Worm (Caenorhabditis elegans) whole organism, mixed stage, embryonic: Measurements from ENCODE around the gene Y54G2A.15.

Experiments used
- M03D4.4 ChIP-seq: sonication (generic microtip); optimal IDR thresholded peaks from 2 replicates; lab custom pipeline; 2017; ENCODE audit warnings: mild to moderate bottlenecking, missing genetic modification characterization, missing compliant biosample characterization
- bed-3 ChIP-seq: fragments of 200-800 bp; sonication (Bioruptor generic); optimal IDR thresholded peaks from 3 replicates; lab custom pipeline; 2018; ENCODE audit warnings: mild to moderate bottlenecking, missing genetic modification characterization, moderate library complexity, missing compliant biosample characterization
- blmp-1 ChIP-seq: fragments of 150-350 bp; optimal IDR thresholded peaks from 2 replicates; lab custom pipeline; 2014; ENCODE audit warnings: missing biosample characterization, missing genetic modification characterization
- ceh-39 ChIP-seq: fragments of 150-350 bp; optimal IDR thresholded peaks from 2 replicates; lab custom pipeline; 2014; ENCODE audit warnings: missing biosample characterization, missing genetic modification characterization
- ceh-43 ChIP-seq: fragments of 200-800 bp; sonication (Bioruptor generic); optimal IDR thresholded peaks from 2 replicates; lab custom pipeline; 2018; ENCODE audit warnings: mild to moderate bottlenecking, missing genetic modification characterization, moderate library complexity, missing compliant biosample characterization
- ceh-83 ChIP-seq: fragments of 200-800 bp; sonication (Bioruptor generic); optimal IDR thresholded peaks from 2 replicates; lab custom pipeline; 2018; ENCODE audit warnings: mild to moderate bottlenecking, missing genetic modification characterization, missing compliant biosample characterization
- ces-1 ChIP-seq: fragments of 150-350 bp; optimal IDR thresholded peaks from 2 replicates; lab custom pipeline; 2014; ENCODE audit warnings: missing biosample characterization, missing genetic modification reagents, missing genetic modification characterization
- cnd-1 ChIP-seq: fragments of 200-800 bp; sonication (Bioruptor generic); optimal IDR thresholded peaks from 2 replicates; lab custom pipeline; 2018; ENCODE audit warnings: mild to moderate bottlenecking, missing genetic modification characterization, missing compliant biosample characterization
- elt-1 ChIP-seq: sonication (generic microtip); optimal IDR thresholded peaks from 2 replicates; lab custom pipeline; 2017; ENCODE audit warnings: missing genetic modification characterization, mild to moderate bottlenecking, missing compliant biosample characterization, antibody characterized with exemption, moderate library complexity, borderline replicate concordance; ENCODE audit not compliant: insufficient read depth
- elt-3 ChIP-seq: fragments of 150-350 bp; optimal IDR thresholded peaks from 2 replicates; lab custom pipeline; 2014; ENCODE audit warnings: missing biosample characterization, missing genetic modification characterization
- ham-2 ChIP-seq: fragments of 200-800 bp; sonication (Bioruptor generic); optimal IDR thresholded peaks from 2 replicates; lab custom pipeline; 2018; ENCODE audit warnings: mild to moderate bottlenecking, missing genetic modification characterization, missing compliant biosample characterization
- hlh-1 ChIP-seq: fragments of 150-350 bp; optimal IDR thresholded peaks from 2 replicates; lab custom pipeline; 2014; ENCODE audit warnings: missing biosample characterization, missing genetic modification reagents, missing genetic modification characterization
- lin-13 ChIP-seq: fragments of 150-350 bp; optimal IDR thresholded peaks from 2 replicates; lab custom pipeline; 2014; ENCODE audit warnings: missing biosample characterization, missing genetic modification characterization
- lin-32 ChIP-seq: fragments of 200-800 bp; sonication (Bioruptor generic); optimal IDR thresholded peaks from 2 replicates; lab custom pipeline; 2018; ENCODE audit warnings: mild to moderate bottlenecking, missing genetic modification characterization, missing compliant biosample characterization
- lsy-2 ChIP-seq: fragments of 150-350 bp; optimal IDR thresholded peaks from 2 replicates; lab custom pipeline; 2014; ENCODE audit warnings: missing biosample characterization, missing genetic modification characterization
- mab-5 ChIP-seq: fragments of 150-350 bp; optimal IDR thresholded peaks from 2 replicates; lab custom pipeline; 2014; ENCODE audit warnings: missing biosample characterization, missing genetic modification characterization
- mep-1 ChIP-seq: fragments of 150-350 bp; optimal IDR thresholded peaks from 2 replicates; lab custom pipeline; 2017; ENCODE audit warnings: missing biosample characterization, missing genetic modification reagents, missing genetic modification characterization, inconsistent platforms
- mls-2 ChIP-seq: sonication (generic microtip); optimal IDR thresholded peaks from 2 replicates; lab custom pipeline; 2016; ENCODE audit warnings: mild to moderate bottlenecking, missing genetic modification characterization, moderate library complexity, missing compliant biosample characterization
- nhr-2 ChIP-seq: fragments of 150-350 bp; optimal IDR thresholded peaks from 2 replicates; lab custom pipeline; 2014; ENCODE audit warnings: missing biosample characterization, missing genetic modification characterization
- nhr-237 ChIP-seq: fragments of 150-350 bp; optimal IDR thresholded peaks from 2 replicates; lab custom pipeline; 2014; ENCODE audit warnings: missing biosample characterization, missing genetic modification characterization
- nhr-28 ChIP-seq: fragments of 150-350 bp; optimal IDR thresholded peaks from 2 replicates; lab custom pipeline; 2014; ENCODE audit warnings: missing biosample characterization, missing genetic modification characterization
- nhr-76 ChIP-seq: sonication (generic microtip); optimal IDR thresholded peaks from 2 replicates; lab custom pipeline; 2017; ENCODE audit warnings: missing biosample characterization, missing genetic modification characterization
- pha-4 ChIP-seq: fragments of 150-350 bp; optimal IDR thresholded peaks from 2 replicates; lab custom pipeline; 2018; ENCODE audit warnings: missing biosample characterization, missing genetic modification reagents, missing genetic modification characterization
- sem-2 ChIP-seq: fragments of 200-800 bp; sonication (Bioruptor generic); optimal IDR thresholded peaks from 2 replicates; lab custom pipeline; 2018; ENCODE audit warnings: mild to moderate bottlenecking, missing genetic modification characterization, missing compliant biosample characterization
- snpc-4 ChIP-seq: fragments of 150-350 bp; optimal IDR thresholded peaks from 2 replicates; lab custom pipeline; 2014; ENCODE audit warnings: missing biosample characterization, missing genetic modification characterization
- sptf-1 ChIP-seq: sonication (generic microtip); optimal IDR thresholded peaks from 2 replicates; lab custom pipeline; 2017; ENCODE audit warnings: mild to moderate bottlenecking, missing genetic modification characterization, moderate library complexity, missing compliant biosample characterization
- unc-120 ChIP-seq: sonication (generic microtip); optimal IDR thresholded peaks from 2 replicates; lab custom pipeline; 2017; ENCODE audit warnings: missing genetic modification characterization, missing compliant biosample characterization; ENCODE audit not compliant: poor library complexity, severe bottlenecking
- unc-39 ChIP-seq: fragments of 150-350 bp; optimal IDR thresholded peaks from 2 replicates; lab custom pipeline; 2014; ENCODE audit warnings: missing biosample characterization, missing genetic modification characterization
- unc-62 ChIP-seq: fragments of 150-350 bp; optimal IDR thresholded peaks from 2 replicates; lab custom pipeline; 2014; ENCODE audit warnings: missing biosample characterization, missing genetic modification reagents, missing genetic modification characterization
- zip-8 ChIP-seq: fragments of 150-350 bp; optimal IDR thresholded peaks from 2 replicates; lab custom pipeline; 2014; ENCODE audit warnings: missing biosample characterization, missing genetic modification characterization
- ztf-11 ChIP-seq: fragments of 150-350 bp; optimal IDR thresholded peaks from 2 replicates; lab custom pipeline; 2014; ENCODE audit warnings: missing biosample characterization, missing genetic modification characterization

The Y54G2A.15 gene

ce11 chrIV:2843882-2844281 is at the start of gene Y54G2A.15:
Y54G2A.15 (minus strand) TSS chrIV:2843982.
- no peak for TF ChIP-seq mab-5
- no peak for TF ChIP-seq sptf-1 (tag; lab: Kevin White, UChicago)
- no peak for TF ChIP-seq pha-4 (tag; lab: Kevin White, UChicago)
- no peak for TF ChIP-seq sem-2
- no peak for TF ChIP-seq M03D4.4 (tag; lab: Kevin White, UChicago)
- no peak for TF ChIP-seq ham-2 (GFP tag; lab: Kevin White, UChicago)
- TF ChIP-seq elt-3 (tag; lab: Kevin White, UChicago), result no peak
- no peak for TF ChIP-seq lin-13
- TF ChIP-seq, all 35 proteins: peak for 0

ce11 chrIV:2893486-2893842 is 49.7 kb upstream of the Y54G2A.15 start:
- TF ChIP-seq ceh-83 (no peak), bed-3 (GFP tag; lab: Kevin White, UChicago) (no peak), lsy-2 (no peak), elt-3 (tag; lab: Kevin White, UChicago) (no peak), snpc-4 (tag; lab: Kevin White, UChicago) (no peak), ham-2 (GFP tag; lab: Kevin White, UChicago) (no peak), zip-8 (no peak), sptf-1 (tag; lab: Kevin White, UChicago) (no peak), lin-32 (GFP tag; lab: Kevin White, UChicago) (no peak), nhr-237 (tag; lab: Kevin White, UChicago) (no peak), cnd-1 (no peak), unc-62 (GFP tag; lab: Kevin White, UChicago) (no peak), ceh-39 (no peak), unc-39 (no peak), mab-5 (no peak)
- TF ChIP-seq, all 35 proteins: peak for 0

ce11 chrIV:2892787-2893485 is 49.2 kb upstream of the Y54G2A.15 start:
- TF ChIP-seq ceh-43 (GFP tag; lab: Kevin White, UChicago) (no peak), nhr-76 (no peak), mep-1 (tag; lab: Kevin White, UChicago) (no peak), ceh-83 (no peak), sptf-1 (tag; lab: Kevin White, UChicago) (no peak), ztf-11 (tag; lab: Kevin White, UChicago) (no peak), nhr-2 (tag; lab: Kevin White, UChicago) (no peak), unc-39 (no peak), ces-1 (no peak), hlh-1 (tag; lab: Kevin White, UChicago) (no peak), lin-13 (no peak), snpc-4 (tag; lab: Kevin White, UChicago) (no peak), nhr-28 (tag; lab: Kevin White, UChicago) (no peak), lsy-2 (no peak), blmp-1 (tag; lab: Kevin White, UChicago) (no peak), M03D4.4 (tag; lab: Kevin White, UChicago) (no peak), bed-3 (GFP tag; lab: Kevin White, UChicago) (no peak), elt-1 (tag; lab: Kevin White, UChicago) (no peak)

- no peak for TF ChIP-seq nhr-237 (tag; lab: Kevin White, UChicago)
- no peak for TF ChIP-seq unc-39
- no peak for TF ChIP-seq nhr-28 (tag; lab: Kevin White, UChicago)
- no peak for TF ChIP-seq nhr-2 (tag; lab: Kevin White, UChicago)
- TF ChIP-seq bed-3 (GFP tag; lab: Kevin White, UChicago), result no peak
- TF ChIP-seq unc-120 (tag; lab: Kevin White, UChicago), result no peak
- TF ChIP-seq hlh-1 (tag; lab: Kevin White, UChicago), result peak; percentile 22
- TF ChIP-seq mls-2 (tag; lab: Kevin White, UChicago), result no peak
These were observed 48.6 kb upstream of the Y54G2A.15 start, which contains the start of gene Y54G2A.18 for ce11 chrIV:2892395-2892786. Y54G2A.18 (minus strand) TSS chrIV:2892495.
